Worm (Caenorhabditis elegans): Measurements from ENCODE around the gene srh-32.

DNA sequence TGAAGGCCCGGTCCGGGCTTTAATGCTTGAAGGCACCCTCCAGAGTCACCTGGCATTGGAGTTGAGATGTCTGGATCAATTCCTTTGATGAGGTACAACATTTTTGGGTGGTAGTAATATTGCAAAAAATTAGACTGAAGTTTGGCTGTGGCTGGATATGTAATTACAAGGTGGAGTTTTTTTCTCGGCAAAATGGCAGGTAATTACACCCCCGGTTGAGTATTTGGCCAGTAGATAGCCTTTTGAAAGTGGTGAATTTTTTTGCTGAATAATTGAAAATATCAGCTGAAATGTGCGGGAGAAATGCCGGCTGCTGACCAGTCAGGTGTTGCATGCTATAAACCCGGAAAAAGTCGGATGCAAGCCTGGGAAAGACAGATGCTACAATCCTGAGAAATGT is 1.9 kb upstream of the srh-32 start, which contains the start of gene Y26G10.4:
- TF ChIP-seq W03F9.2 (tag; optimal IDR thresholded peaks at IDR 0.05) = no peak
- no peak for TF ChIP-seq him-1 (tag; optimal IDR thresholded peaks at IDR 0.05)
- TF ChIP-seq dao-5 (tag; optimal IDR thresholded peaks at IDR 0.05) = no peak
